Worm (Caenorhabditis elegans) whole organism, L4 larva: ENCODE measurements around the gene F28G4.3.

Source experiments
- T26A8.4 ChIP-seq: fragments of 200-800 bp; sonication (Bioruptor generic); IDR thresholded peaks from 2 replicates; pipeline ENCODE4 v1.3.6; 2022; ENCODE audit warnings: missing genetic modification characterization, missing compliant biosample characterization
- ceh-82 ChIP-seq: sonication (generic microtip); optimal IDR thresholded peaks from 2 replicates; lab custom pipeline; 2017; ENCODE audit warnings: missing biosample characterization, missing genetic modification characterization
- dpl-1 ChIP-seq: fragments of 150-350 bp; optimal IDR thresholded peaks from 2 replicates; lab custom pipeline; 2014; ENCODE audit warnings: missing biosample characterization, missing genetic modification reagents, missing genetic modification characterization
- dve-1 ChIP-seq: sonication (generic microtip); optimal IDR thresholded peaks from 2 replicates; lab custom pipeline; 2017; ENCODE audit warnings: antibody characterized with exemption, mild to moderate bottlenecking, missing genetic modification characterization, missing compliant biosample characterization; ENCODE audit not compliant: insufficient read depth
- lim-7 ChIP-seq: fragments of 200-800 bp; sonication (Bioruptor generic); IDR thresholded peaks from 2 replicates; pipeline ENCODE4 v1.3.6; 2022; ENCODE audit warnings: missing genetic modification characterization, missing compliant biosample characterization
- lin-39 ChIP-seq: fragments of 150-350 bp; optimal IDR thresholded peaks from 2 replicates; lab custom pipeline; 2014; ENCODE audit warnings: missing biosample characterization, missing genetic modification reagents, missing genetic modification characterization
- madf-9 ChIP-seq: fragments of 200-800 bp; sonication (Bioruptor generic); conservative IDR thresholded peaks from 2 replicates; pipeline ENCODE4 v1.3.6; 2022; ENCODE audit warnings: missing genetic modification reagents, missing genetic modification characterization, missing compliant biosample characterization
- nhr-102 ChIP-seq: sonication (generic microtip); optimal IDR thresholded peaks from 2 replicates; lab custom pipeline; 2016; ENCODE audit warnings: mild to moderate bottlenecking, missing genetic modification characterization, moderate library complexity, missing compliant biosample characterization
- nhr-25 ChIP-seq: sonication (generic microtip); optimal IDR thresholded peaks from 2 replicates; lab custom pipeline; 2017; ENCODE audit warnings: missing genetic modification characterization, mild to moderate bottlenecking, missing compliant biosample characterization, antibody characterized with exemption, moderate library complexity, borderline replicate concordance; ENCODE audit not compliant: insufficient read depth
- rbr-2 ChIP-seq: sonication (generic microtip); optimal IDR thresholded peaks from 2 replicates; lab custom pipeline; 2016; ENCODE audit warnings: missing genotype, missing genetic modification characterization, missing compliant biosample characterization
- unc-62 ChIP-seq, 3 experiments: fragments of 150-350 bp in 1 of 3; sonication (generic microtip); optimal IDR thresholded peaks in 2 of 3; peaks in 1 of 3; 1 replicate in 1 of 3; 2 replicates in 2 of 3; lab custom pipeline; 2014 to 2017; ENCODE audit warnings: missing biosample characterization in 3 of 3, missing genetic modification characterization in 3 of 3, missing genetic modification reagents in 3 of 3, missing genotype in 1 of 3
- ztf-11 ChIP-seq: fragments of 150-350 bp; optimal IDR thresholded peaks from 2 replicates; lab custom pipeline; 2014; ENCODE audit warnings: missing biosample characterization, missing genetic modification characterization

ce11 chrV:16297070-16297469 is 9.6 kb upstream of the F28G4.3 start, which contains the start of gene srbc-83:
- TF ChIP-seq T26A8.4 (GFP tag; lab: Robert Waterston, UW), result no peak
- TF ChIP-seq nhr-102, result no peak
- no peak for TF ChIP-seq unc-62 (GFP tag; optimal IDR thresholded peaks at IDR 0.05 in 1 of 2; lab: Kevin White, UChicago)
- no peak for TF ChIP-seq unc-62 (tag; optimal IDR thresholded peaks at IDR 0.05; lab: Kevin White, UChicago)
- TF ChIP-seq ztf-11 (tag; lab: Kevin White, UChicago), result no peak
- TF ChIP-seq dpl-1 (GFP tag; lab: Kevin White, UChicago), result no peak
- no peak for TF ChIP-seq lin-39
- TF ChIP-seq madf-9 (GFP tag; lab: Robert Waterston, UW), result no peak
- no peak for TF ChIP-seq ceh-82 (tag; lab: Kevin White, UChicago)
- no peak for TF ChIP-seq dve-1 (tag; lab: Kevin White, UChicago)
- TF ChIP-seq nhr-25 (tag; lab: Kevin White, UChicago), result no peak
- no peak for TF ChIP-seq lim-7 (GFP tag; lab: Robert Waterston, UW)
- TF ChIP-seq rbr-2 (tag; lab: Kevin White, UChicago), result no peak
